Worm (Caenorhabditis elegans): ENCODE results near the gene clec-222.
A peak's percentile ranks its signal among the peaks of the same experiment; 100 is the strongest.
"Not testable (repeated sequence)": the region's sequence is repeated elsewhere in the genome, so short reads cannot be mapped to it uniquely, and the experiment has no call there.

The clec-222 gene

DNA sequence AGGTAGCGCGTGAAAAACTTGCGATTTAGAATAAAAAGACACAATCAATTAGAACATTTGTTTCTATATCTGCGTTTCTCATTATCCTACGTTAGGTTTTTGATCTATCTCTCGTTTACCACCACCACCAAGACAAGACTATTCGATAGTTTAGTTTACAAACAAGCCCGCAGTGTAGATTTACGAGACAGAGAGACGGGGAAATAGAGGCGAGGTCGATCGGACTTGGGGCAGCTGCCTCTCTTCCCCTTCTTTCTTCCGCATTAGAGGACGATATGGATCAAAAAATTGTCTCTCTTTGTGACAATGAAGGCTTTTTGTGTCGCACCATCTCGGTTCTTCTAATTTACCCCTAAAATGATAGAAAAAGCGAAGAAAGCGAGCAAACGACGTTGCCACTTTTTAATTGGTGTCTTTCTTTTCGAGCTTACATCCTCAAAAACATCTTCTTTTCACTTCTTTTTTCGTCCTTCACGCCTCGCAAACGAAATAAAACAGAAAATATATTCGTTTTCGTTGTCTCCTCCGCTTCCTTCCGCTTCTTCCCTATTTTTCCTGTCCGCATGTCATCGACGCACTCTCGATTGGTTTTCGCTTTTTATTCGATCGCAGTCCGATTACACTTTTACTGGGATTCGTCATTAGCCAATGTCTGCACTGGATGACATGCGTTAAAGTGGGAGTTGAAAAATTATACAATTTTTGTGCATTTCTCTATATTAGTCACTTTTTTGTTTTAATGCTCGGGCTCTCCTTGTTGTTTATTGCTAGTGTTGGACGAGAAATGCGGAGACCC, 10.5 kb downstream of the clec-222 start (continued):
- TF ChIP-seq sptf-1 (tag; optimal IDR thresholded peaks at IDR 0.05) (no peak), lin-15B (tag; optimal IDR thresholded peaks at IDR 0.05) (no peak), nhr-77 (tag; optimal IDR thresholded peaks at IDR 0.05) (no peak), lsy-2 (tag; optimal IDR thresholded peaks at IDR 0.05) (peak in 1 of 2 experiments; percentile 11), snpc-4 (tag; optimal IDR thresholded peaks at IDR 0.05) (no peak), mdl-1 (tag; optimal IDR thresholded peaks at IDR 0.05) (no peak), pqm-1 (tag; optimal IDR thresholded peaks at IDR 0.05) (no peak), unc-86 (tag; optimal IDR thresholded peaks at IDR 0.05) (no peak), hlh-17 (GFP tag; optimal IDR thresholded peaks at IDR 0.05; ENCODE audit: borderline replicate concordance) (no peak), nhr-237 (tag; optimal IDR thresholded peaks at IDR 0.05) (no peak), nhr-19 (GFP tag; conservative IDR thresholded peaks at IDR 0.05) (no peak), nhr-12 (tag; optimal IDR thresholded peaks at IDR 0.05) (no peak), sup-37 (GFP tag; optimal IDR thresholded peaks at IDR 0.05) (no peak), zag-1 (tag; optimal IDR thresholded peaks at IDR 0.05) (no peak), mef-2 (tag; optimal IDR thresholded peaks at IDR 0.05) (no peak), isw-1 (GFP tag; IDR thresholded peaks at IDR 0.05) (no peak), ama-1 (optimal IDR thresholded peaks at IDR 0.05) (no peak), ceh-63 (GFP tag; optimal IDR thresholded peaks at IDR 0.05) (no peak), mab-9 (GFP tag; IDR thresholded peaks at IDR 0.05) (no peak), egl-13 (tag; optimal IDR thresholded peaks at IDR 0.05) (no peak), irx-1 (tag; optimal IDR thresholded peaks at IDR 0.05) (peak; percentile 21), ces-1 (GFP tag; optimal IDR thresholded peaks at IDR 0.05) (no peak), snu-23 (GFP tag; optimal IDR thresholded peaks at IDR 0.05) (peak; percentile 46), efl-1 (optimal IDR thresholded peaks at IDR 0.05) (peak; percentile 3 to 19), efl-1 (GFP tag; optimal IDR thresholded peaks at IDR 0.05 in 1 of 2) (no peak), nhr-85 (tag) (peak; percentile 37), ceh-82 (tag; optimal IDR thresholded peaks at IDR 0.05) (peak in 1 of 3 experiments; percentile 8), fos-1 (tag; optimal IDR thresholded peaks at IDR 0.05) (no peak), ceh-88 (GFP tag; IDR thresholded peaks at IDR 0.05) (no peak), nhr-76 (tag; optimal IDR thresholded peaks at IDR 0.05) (no peak), zip-4 (GFP tag; optimal IDR thresholded peaks at IDR 0.05) (no peak), fkh-4 (tag; optimal IDR thresholded peaks at IDR 0.05; ENCODE audit: borderline replicate concordance) (no peak), aly-2 (tag; optimal IDR thresholded peaks at IDR 0.05) (no peak), fkh-10 (GFP tag; optimal IDR thresholded peaks at IDR 0.05) (no peak)

DNA sequence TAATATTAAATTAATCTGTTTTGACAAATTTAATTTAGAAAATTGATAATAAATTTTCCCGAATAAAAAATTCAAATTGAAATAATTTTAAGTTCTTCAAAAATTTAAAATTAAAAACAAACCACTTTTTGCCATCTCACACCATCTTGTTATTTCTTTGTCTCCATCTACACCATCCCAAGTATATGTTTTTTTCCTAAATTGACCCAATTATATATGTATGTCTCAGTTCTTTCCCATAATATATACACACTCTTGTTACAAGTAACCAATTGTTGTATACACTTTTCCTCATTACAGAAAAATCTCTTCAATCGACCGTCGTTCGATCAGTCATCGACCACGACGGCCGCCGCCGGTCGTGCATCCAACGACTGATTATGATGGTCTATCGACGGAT, 11.1 kb downstream of the clec-222 start, which contains the start of gene gly-20:
Gene gly-20 (plus strand): TSS at position 301 of the 400 bp plus-strand sequence.
- TF ChIP-seq efl-3 (GFP tag; optimal IDR thresholded peaks at IDR 0.05) = no peak
- no peak for TF ChIP-seq nhr-237 (tag; optimal IDR thresholded peaks at IDR 0.05)
- no peak for TF ChIP-seq rnt-1 (tag; optimal IDR thresholded peaks at IDR 0.05)
- no peak for TF ChIP-seq mab-9 (GFP tag; IDR thresholded peaks at IDR 0.05)
- TF ChIP-seq hlh-4 (tag; optimal IDR thresholded peaks at IDR 0.05) = no peak
- no peak for TF ChIP-seq xbp-1 (tag; optimal IDR thresholded peaks at IDR 0.05)

DNA sequence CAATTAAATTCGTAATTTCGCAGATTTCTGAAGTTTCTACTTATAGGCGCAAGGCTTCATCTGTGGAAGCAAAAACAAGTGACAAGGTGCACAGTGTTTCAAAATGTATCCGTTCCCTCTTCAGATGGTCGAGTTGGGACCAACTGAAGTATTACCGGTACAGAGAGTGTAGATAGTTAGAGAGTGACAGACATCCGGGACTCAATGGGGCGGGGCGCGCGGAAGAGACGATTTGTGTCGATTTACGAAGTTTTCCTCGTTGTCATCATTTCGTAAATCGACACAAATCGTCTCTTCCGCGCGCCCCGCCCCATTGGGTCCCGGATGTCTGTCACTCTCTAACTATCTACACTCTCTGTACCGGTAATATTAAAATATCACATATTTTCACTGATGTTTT, 15.0 kb downstream of the clec-222 start, which contains the start of gene C03E10.3:
Gene C03E10.3 (plus strand): TSS at position 301 of the 400 bp plus-strand sequence.
- TF ChIP-seq efl-1 (optimal IDR thresholded peaks at IDR 0.05) = not testable (repeated sequence)
- peak in 1 of 2 experiments; percentile 40 for TF ChIP-seq efl-1 (GFP tag; optimal IDR thresholded peaks at IDR 0.05 in 1 of 2)

DNA sequence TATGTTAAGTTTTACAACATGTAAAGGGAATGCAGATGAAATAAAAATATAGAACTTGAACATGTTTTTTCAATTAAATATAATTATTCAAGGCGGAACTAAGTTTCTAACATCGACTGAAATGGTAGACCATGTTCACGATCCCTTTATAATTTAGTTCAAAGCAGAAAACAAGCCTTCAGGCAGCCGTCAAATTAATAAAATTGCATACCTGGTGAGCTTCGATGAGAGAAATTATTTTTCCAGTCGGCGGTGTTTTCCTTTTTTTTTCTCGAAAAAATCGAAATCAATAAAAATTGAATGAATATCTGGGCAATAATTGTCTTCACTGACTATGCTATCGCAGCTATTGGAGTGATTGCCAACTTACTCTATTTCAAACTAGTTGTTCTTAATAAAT, 19.7 kb downstream of the clec-222 start, which contains the start of gene C03E10.1:
Gene C03E10.1 (plus strand): TSS at position 301 of the 400 bp plus-strand sequence.
- TF ChIP-seq ceh-90 (tag; optimal IDR thresholded peaks at IDR 0.05) (no peak), snu-23 (GFP tag; optimal IDR thresholded peaks at IDR 0.05) (no peak), elt-2 (tag; optimal IDR thresholded peaks at IDR 0.05) (no peak), mdl-1 (tag; optimal IDR thresholded peaks at IDR 0.05) (no peak), zip-4 (GFP tag; optimal IDR thresholded peaks at IDR 0.05) (no peak), nhr-20 (tag; optimal IDR thresholded peaks at IDR 0.05) (no peak), sptf-1 (tag; optimal IDR thresholded peaks at IDR 0.05) (no peak), nhr-12 (tag; optimal IDR thresholded peaks at IDR 0.05) (no peak), alr-1 (tag; optimal IDR thresholded peaks at IDR 0.05; ENCODE audit: borderline replicate concordance) (no peak), ztf-4 (tag; optimal IDR thresholded peaks at IDR 0.05) (no peak), fkh-4 (tag; optimal IDR thresholded peaks at IDR 0.05; ENCODE audit: borderline replicate concordance) (no peak), skn-1 (tag; optimal IDR thresholded peaks at IDR 0.05) (no peak), unc-86 (tag; optimal IDR thresholded peaks at IDR 0.05) (no peak), isw-1 (GFP tag; IDR thresholded peaks at IDR 0.05) (no peak), unc-130 (tag; optimal IDR thresholded peaks at IDR 0.05) (no peak), C04F5.9 (tag; optimal IDR thresholded peaks at IDR 0.05) (no peak)

Data from whole organism, L1 larva.